Worm (Caenorhabditis elegans): ENCODE data around the gene W07G1.1.
A peak's percentile ranks its signal among the peaks of the same experiment; 100 is the strongest.

Gene W07G1.1

DNA sequence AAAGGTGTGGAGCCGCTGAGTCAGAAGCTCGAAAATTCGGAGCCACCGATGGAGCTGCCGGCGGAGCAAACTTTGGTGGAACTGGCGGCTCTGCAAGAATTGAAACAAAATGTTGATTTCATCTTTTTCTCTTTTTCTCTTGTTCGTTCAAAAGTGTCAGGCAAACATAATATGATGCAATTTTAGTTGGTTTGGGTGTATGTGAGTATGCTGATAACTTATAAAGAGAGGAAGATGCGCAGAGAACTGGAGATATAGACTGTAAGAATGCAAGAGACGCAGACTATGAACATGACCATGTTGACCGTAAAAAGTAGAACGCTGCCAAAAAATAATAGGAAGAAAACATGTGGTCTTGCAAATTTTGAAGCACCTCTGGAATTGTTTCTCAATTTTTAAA is 14.6 kb upstream of the W07G1.1 start:
- peak; percentile 79 for TF ChIP-seq crh-2 (tag; optimal IDR thresholded peaks at IDR 0.05)
- TF ChIP-seq ama-1 (optimal IDR thresholded peaks at IDR 0.05) = no peak
- TF ChIP-seq sma-9 (GFP tag; optimal IDR thresholded peaks at IDR 0.05) = peak; percentile 74
- no peak for TF ChIP-seq sma-9 (tag; optimal IDR thresholded peaks at IDR 0.05)
- TF ChIP-seq nhr-25 (tag; optimal IDR thresholded peaks at IDR 0.05) = peak; percentile 54
- no peak for TF ChIP-seq skn-1 (tag; optimal IDR thresholded peaks at IDR 0.05)
- TF ChIP-seq lsy-2 (tag; optimal IDR thresholded peaks at IDR 0.05) = peak in 1 of 2 experiments; percentile 57
- TF ChIP-seq Y55F3AM.14 (GFP tag; optimal IDR thresholded peaks at IDR 0.05) = no peak
- TF ChIP-seq nhr-129 (tag; optimal IDR thresholded peaks at IDR 0.05) = peak; percentile 100
- peak; percentile 48 for TF ChIP-seq gmeb-1 (tag; optimal IDR thresholded peaks at IDR 0.05)
- TF ChIP-seq fos-1 (tag; optimal IDR thresholded peaks at IDR 0.05) = peak; percentile 78
- peak; percentile 29 for TF ChIP-seq F13H6.1 (tag; optimal IDR thresholded peaks at IDR 0.05)
- peak; percentile 62 for TF ChIP-seq sma-3 (GFP tag; optimal IDR thresholded peaks at IDR 0.05)
- peak; percentile 27 for TF ChIP-seq C34F6.9 (tag; optimal IDR thresholded peaks at IDR 0.05)

DNA sequence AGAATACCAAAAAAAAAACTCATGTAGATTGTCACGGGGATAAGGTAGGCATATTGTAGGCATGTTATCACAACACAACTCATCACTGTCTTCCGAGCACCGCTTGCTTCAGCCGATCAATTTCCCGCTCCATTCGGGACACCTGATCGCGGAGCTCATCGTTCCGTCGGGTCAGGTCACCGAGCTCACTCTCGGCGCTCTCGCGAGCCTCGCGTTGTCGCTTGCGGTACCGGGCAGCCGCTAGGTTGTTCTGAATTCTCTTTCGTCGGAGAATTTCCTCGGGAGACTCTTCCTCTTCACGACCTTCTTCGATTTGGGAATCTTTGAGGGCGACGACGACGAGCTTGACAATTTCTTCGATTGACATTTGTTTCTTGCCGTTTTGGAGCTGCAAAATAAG is 12.6 kb upstream of the W07G1.1 start:
- TF ChIP-seq nhr-6 (tag; optimal IDR thresholded peaks at IDR 0.05) (no peak), unc-39 (tag; optimal IDR thresholded peaks at IDR 0.05) (no peak)

DNA sequence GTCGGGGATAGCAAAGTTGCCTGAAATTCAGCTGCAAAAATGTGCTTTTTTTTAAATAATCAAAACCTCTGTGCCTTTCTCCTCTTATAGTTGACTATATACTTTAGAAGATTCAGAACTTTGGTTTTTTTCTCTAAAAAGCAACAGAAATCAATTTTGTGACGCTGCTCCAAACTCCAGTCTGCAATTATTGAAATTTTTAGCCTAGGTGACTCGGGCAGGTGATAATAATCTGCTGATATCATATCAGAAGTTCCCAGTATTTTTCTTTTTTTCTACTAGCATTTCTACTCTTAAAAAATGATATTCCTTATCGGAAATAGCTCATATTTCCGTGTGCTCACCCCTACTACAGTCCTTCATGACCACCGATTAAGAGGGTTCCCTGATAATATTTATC is 9.9 kb upstream of the W07G1.1 start, which contains the start of gene sre-44:
Gene sre-44, plus strand, starts transcription at position 301 of the 400 bp plus-strand sequence.
- no peak for TF ChIP-seq snpc-4 (tag; optimal IDR thresholded peaks at IDR 0.05)
- no peak for TF ChIP-seq ztf-11 (tag; optimal IDR thresholded peaks at IDR 0.05)
- no peak for TF ChIP-seq sma-3 (GFP tag; optimal IDR thresholded peaks at IDR 0.05)
- TF ChIP-seq unc-39 (tag; optimal IDR thresholded peaks at IDR 0.05) = no peak
- TF ChIP-seq ceh-82 (tag; optimal IDR thresholded peaks at IDR 0.05) = no peak
- TF ChIP-seq mdl-1 (tag; optimal IDR thresholded peaks at IDR 0.05) = no peak
- TF ChIP-seq ZK546.5 (tag; optimal IDR thresholded peaks at IDR 0.05) = no peak
- no peak for TF ChIP-seq unc-62 (GFP tag; optimal IDR thresholded peaks at IDR 0.05)

DNA sequence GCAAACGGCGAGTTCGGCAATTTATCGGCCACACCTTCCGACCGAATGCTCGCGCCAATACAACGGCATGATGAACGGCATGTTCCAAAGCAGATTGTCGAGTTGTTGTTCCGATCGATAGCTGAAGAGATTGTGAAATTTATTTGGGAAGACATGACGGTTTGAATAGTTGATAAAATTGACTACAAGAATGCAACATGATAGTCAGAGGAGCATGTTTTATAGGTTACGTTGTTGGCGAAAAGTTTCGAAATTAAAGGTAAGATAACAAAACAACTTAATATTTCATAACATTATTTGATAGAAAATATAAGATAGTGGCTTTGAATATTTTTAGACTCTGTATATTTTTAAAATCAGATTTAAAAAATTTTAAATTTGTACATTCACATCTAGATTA is 6.1 kb upstream of the W07G1.1 start:
- TF ChIP-seq fos-1 (tag; optimal IDR thresholded peaks at IDR 0.05) = peak; percentile 3
- TF ChIP-seq sem-4 (tag; optimal IDR thresholded peaks at IDR 0.05) = no peak

DNA sequence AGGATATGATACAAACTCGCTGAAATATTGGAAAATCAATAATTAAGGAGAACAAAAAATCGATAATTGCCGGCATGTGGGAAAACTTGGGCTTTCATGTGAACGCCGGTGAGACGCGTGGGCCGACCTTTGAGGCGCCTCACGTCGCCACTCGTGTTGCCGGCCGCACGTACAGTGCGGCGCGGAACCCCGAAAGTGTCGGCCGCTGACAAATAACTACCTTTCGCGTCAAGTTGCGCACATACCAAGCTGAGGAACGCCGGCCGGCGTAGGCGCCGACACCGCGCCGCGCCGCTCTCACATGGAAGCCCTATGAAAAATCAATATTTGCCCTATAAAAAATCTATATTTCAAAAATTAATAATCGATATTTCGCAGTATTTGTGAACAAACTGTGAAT is 1.1 kb downstream of the W07G1.1 start:
- TF ChIP-seq ceh-82 (tag; optimal IDR thresholded peaks at IDR 0.05) = no peak
- TF ChIP-seq fos-1 (tag; optimal IDR thresholded peaks at IDR 0.05) = no peak
- TF ChIP-seq ztf-11 (tag; optimal IDR thresholded peaks at IDR 0.05) = no peak
- no peak for TF ChIP-seq egl-27 (tag; optimal IDR thresholded peaks at IDR 0.05)
- TF ChIP-seq ztf-1 (GFP tag; conservative IDR thresholded peaks at IDR 0.05) = no peak
- no peak for TF ChIP-seq lin-11 (tag; optimal IDR thresholded peaks at IDR 0.05)
- no peak for TF ChIP-seq skn-1 (tag; optimal IDR thresholded peaks at IDR 0.05)
- no peak for TF ChIP-seq ama-1 (optimal IDR thresholded peaks at IDR 0.05)
- TF ChIP-seq dmd-4 (tag; optimal IDR thresholded peaks at IDR 0.05) = no peak
- TF ChIP-seq snpc-4 (tag; optimal IDR thresholded peaks at IDR 0.05) = no peak
- TF ChIP-seq F13H6.1 (tag; optimal IDR thresholded peaks at IDR 0.05) = no peak
- no peak for TF ChIP-seq lsy-2 (tag; optimal IDR thresholded peaks at IDR 0.05)
- no peak for TF ChIP-seq nhr-11 (tag; optimal IDR thresholded peaks at IDR 0.05)
- TF ChIP-seq nhr-25 (tag; optimal IDR thresholded peaks at IDR 0.05) = no peak
- TF ChIP-seq Y55F3AM.14 (GFP tag; optimal IDR thresholded peaks at IDR 0.05) = no peak
- TF ChIP-seq C34F6.9 (tag; optimal IDR thresholded peaks at IDR 0.05) = no peak
- no peak for TF ChIP-seq sem-4 (tag; optimal IDR thresholded peaks at IDR 0.05)
- TF ChIP-seq unc-39 (tag; optimal IDR thresholded peaks at IDR 0.05) = no peak

DNA sequence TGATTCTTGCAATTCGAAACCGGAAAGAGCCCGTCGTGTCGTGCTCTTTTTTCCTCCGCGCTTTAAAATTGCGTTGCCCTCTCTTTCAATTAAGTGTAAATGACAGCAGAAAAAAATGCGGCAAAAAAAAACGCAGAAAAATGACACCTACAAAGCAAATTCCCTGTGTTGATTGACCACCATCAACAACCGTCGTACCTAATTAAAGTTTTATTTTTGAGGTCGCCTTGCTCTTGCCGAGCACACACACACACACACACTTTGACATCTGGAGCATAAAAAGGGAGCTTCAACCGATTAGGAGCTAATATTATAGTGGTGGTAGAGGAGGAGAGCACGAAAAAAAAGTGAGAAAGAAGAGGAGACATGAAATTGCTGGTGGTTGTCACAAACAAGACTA is 3.5 kb downstream of the W07G1.1 start:
- no peak for TF ChIP-seq elt-3 (tag; optimal IDR thresholded peaks at IDR 0.05)
- TF ChIP-seq unc-62 (GFP tag; optimal IDR thresholded peaks at IDR 0.05) = no peak
- TF ChIP-seq nhr-77 (tag; optimal IDR thresholded peaks at IDR 0.05) = no peak
- no peak for TF ChIP-seq R02D3.7 (tag; optimal IDR thresholded peaks at IDR 0.05)
- no peak for TF ChIP-seq sma-3 (GFP tag; optimal IDR thresholded peaks at IDR 0.05)
- TF ChIP-seq fos-1 (tag; optimal IDR thresholded peaks at IDR 0.05) = no peak
- TF ChIP-seq F13H6.1 (tag; optimal IDR thresholded peaks at IDR 0.05) = no peak
- TF ChIP-seq ZK546.5 (tag; optimal IDR thresholded peaks at IDR 0.05) = no peak
- TF ChIP-seq C34F6.9 (tag; optimal IDR thresholded peaks at IDR 0.05) = no peak
- no peak for TF ChIP-seq nhr-129 (tag; optimal IDR thresholded peaks at IDR 0.05)
- TF ChIP-seq Y55F3AM.14 (GFP tag; optimal IDR thresholded peaks at IDR 0.05) = no peak
- TF ChIP-seq ztf-11 (tag; optimal IDR thresholded peaks at IDR 0.05) = no peak
- TF ChIP-seq nhr-11 (tag; optimal IDR thresholded peaks at IDR 0.05) = no peak
- TF ChIP-seq gmeb-1 (tag; optimal IDR thresholded peaks at IDR 0.05) = no peak

Data from whole organism, L2 larva.